Worm (Caenorhabditis elegans): ENCODE data around the gene C32D5.10.

The C32D5.10 gene

ce11 chrII:6370110-6370509 is 18.3 kb upstream of the C32D5.10 start (continued):
- peak; percentile 53 for TF ChIP-seq nhr-25 (tag; optimal IDR thresholded peaks at IDR 0.05; ENCODE audit: borderline replicate concordance, insufficient read depth)
- peak; percentile 80 for TF ChIP-seq dmd-6 (GFP tag; IDR thresholded peaks at IDR 0.05)
- TF ChIP-seq madf-5 (GFP tag; IDR thresholded peaks at IDR 0.05): no peak
- peak in 1 of 2 experiments; percentile 60 for TF ChIP-seq hif-1 (tag; optimal IDR thresholded peaks at IDR 0.05)
- TF ChIP-seq mxl-3 (GFP tag; optimal IDR thresholded peaks at IDR 0.05): peak; percentile 76
- TF ChIP-seq dve-1 (tag; optimal IDR thresholded peaks at IDR 0.05; ENCODE audit: insufficient read depth): peak; percentile 91
- no peak for TF ChIP-seq mxl-2 (GFP tag; conservative IDR thresholded peaks at IDR 0.05)
- peak; percentile 75 for TF ChIP-seq mes-2 (tag; optimal IDR thresholded peaks at IDR 0.05; ENCODE audit: poor library complexity, severe bottlenecking)
- peak; percentile 27 for TF ChIP-seq lin-15B (tag; optimal IDR thresholded peaks at IDR 0.05)
- TF ChIP-seq lin-29 (GFP tag; IDR thresholded peaks at IDR 0.05): no peak
- peak; percentile 69 to 88 for TF ChIP-seq lsy-2 (tag; optimal IDR thresholded peaks at IDR 0.05)
- TF ChIP-seq aly-2 (tag; optimal IDR thresholded peaks at IDR 0.05): no peak
- TF ChIP-seq lin-1 (GFP tag; IDR thresholded peaks at IDR 0.05): peak; percentile 78
- peak; percentile 34 for TF ChIP-seq F49E8.2 (tag; optimal IDR thresholded peaks at IDR 0.05; ENCODE audit: borderline replicate concordance)
- no peak for TF ChIP-seq tag-97 (GFP tag; IDR thresholded peaks at IDR 0.05)
- peak; percentile 44 for TF ChIP-seq T20F7.1 (GFP tag; optimal IDR thresholded peaks at IDR 0.05)
- TF ChIP-seq ceh-20 (GFP tag; IDR thresholded peaks at IDR 0.05): 0 out of 2 replicates have a peak, but pooled peaks have one; percentile 27
- no peak for TF ChIP-seq F26F4.8 (GFP tag; conservative IDR thresholded peaks at IDR 0.05)
- no peak for TF ChIP-seq nhr-237 (tag; optimal IDR thresholded peaks at IDR 0.05)
- peak; percentile 89 for TF ChIP-seq hlh-11 (tag; optimal IDR thresholded peaks at IDR 0.05)
- 0 out of 2 replicates have a peak, but pooled peaks have one; percentile 59 for TF ChIP-seq tra-1 (GFP tag; IDR thresholded peaks at IDR 0.05)
- TF ChIP-seq daf-19 (GFP tag; conservative IDR thresholded peaks at IDR 0.05): peak; percentile 62; the same call in 1 of the 2 replicates
- TF ChIP-seq F10B5.3 (tag; optimal IDR thresholded peaks at IDR 0.05): no peak
- TF ChIP-seq gei-8 (GFP tag; optimal IDR thresholded peaks at IDR 0.05): no peak
- TF ChIP-seq unc-130 (GFP tag; optimal IDR thresholded peaks at IDR 0.05): peak; percentile 63

- TF ChIP-seq ZK546.5 (tag; optimal IDR thresholded peaks at IDR 0.05): no peak
- peak; percentile 63 for TF ChIP-seq ztf-7 (tag; optimal IDR thresholded peaks at IDR 0.05)
Observed at ce11 chrII:6366696-6367095, 14.9 kb upstream of the C32D5.10 start, which contains the start of gene ctsa-4.1. Gene ctsa-4.1, plus strand, starts transcription at chrII:6366996.

- TF ChIP-seq nhr-42 (GFP tag; IDR thresholded peaks at IDR 0.05): no peak
- no peak for TF ChIP-seq jun-1 (tag; optimal IDR thresholded peaks at IDR 0.05)
- TF ChIP-seq tra-1 (GFP tag; IDR thresholded peaks at IDR 0.05): no peak
- TF ChIP-seq unc-130 (GFP tag; optimal IDR thresholded peaks at IDR 0.05): peak; percentile 87
- TF ChIP-seq lin-38 (GFP tag; IDR thresholded peaks at IDR 0.05): peak; percentile 64
Observed at ce11 chrII:6365237-6365815, 13.5 kb upstream of the C32D5.10 start, which contains the start of the genes ani-2 and clec-88. Gene ani-2, minus strand, starts transcription at chrII:6365367. Gene clec-88, plus strand, starts transcription at chrII:6365722.

ce11 chrII:6360822-6361221 is 9.0 kb upstream of the C32D5.10 start, which contains the start of gene K10B2.4:
Gene K10B2.4, minus strand, starts transcription at chrII:6360959.
- TF ChIP-seq hlh-11 (tag; optimal IDR thresholded peaks at IDR 0.05) (peak; percentile 55), hif-1 (tag; optimal IDR thresholded peaks at IDR 0.05) (peak in 1 of 2 experiments; percentile 8), ctbp-1 (GFP tag; IDR thresholded peaks at IDR 0.05) (no peak), ama-1 (optimal IDR thresholded peaks at IDR 0.05) (peak; percentile 27), nhr-28 (tag; optimal IDR thresholded peaks at IDR 0.05) (peak; percentile 28), dve-1 (tag; optimal IDR thresholded peaks at IDR 0.05; ENCODE audit: insufficient read depth) (peak; percentile 35), lin-38 (GFP tag; IDR thresholded peaks at IDR 0.05) (peak; percentile 81), hlh-30 (tag; optimal IDR thresholded peaks at IDR 0.05; ENCODE audit: insufficient read depth) (peak; percentile 53), daf-16 (GFP tag; optimal IDR thresholded peaks at IDR 0.05) (no peak), daf-16 (tag; optimal IDR thresholded peaks at IDR 0.05) (peak; percentile 67), lin-1 (GFP tag; IDR thresholded peaks at IDR 0.05) (no peak), lsy-2 (tag; optimal IDR thresholded peaks at IDR 0.05) (peak in 1 of 2 experiments; percentile 87), mxl-3 (GFP tag; optimal IDR thresholded peaks at IDR 0.05) (peak; percentile 30), spr-1 (tag; optimal IDR thresholded peaks at IDR 0.05) (no peak), ZK337.2 (GFP tag; IDR thresholded peaks at IDR 0.05) (no peak), pha-4 (GFP tag; IDR thresholded peaks at IDR 0.05) (no peak), pha-4 (tag; optimal IDR thresholded peaks at IDR 0.05) (peak; percentile 39), nhr-10 (tag; optimal IDR thresholded peaks at IDR 0.05) (no peak), aha-1 (tag) (peak; percentile 92), spr-3 (GFP tag; optimal IDR thresholded peaks at IDR 0.05) (peak; percentile 7), arid-1 (GFP tag; conservative IDR thresholded peaks at IDR 0.05) (0 out of 2 replicates have a peak, but pooled peaks have one; percentile 16), F49E8.2 (tag; optimal IDR thresholded peaks at IDR 0.05; ENCODE audit: borderline replicate concordance) (no peak)
